Worm (Caenorhabditis elegans): ENCODE results near the gene str-97.

DNA sequence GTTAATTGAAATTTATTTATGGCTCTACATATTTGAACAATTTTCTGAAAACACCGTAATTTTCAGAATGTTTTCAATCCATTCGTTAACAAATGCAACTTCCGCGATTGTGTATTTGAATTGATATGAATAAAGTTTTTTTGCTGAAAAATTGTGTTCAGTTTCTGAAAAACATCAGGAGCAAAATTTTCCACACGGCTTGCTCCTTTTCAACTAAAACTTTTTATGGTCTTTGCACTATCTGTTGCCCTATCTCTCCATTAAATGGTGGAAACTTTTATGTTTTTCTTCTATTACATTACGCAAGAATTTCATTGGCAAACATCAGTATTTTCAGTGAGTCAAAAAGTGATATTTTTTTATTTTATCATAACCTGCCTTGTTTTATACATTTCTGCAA, 6.2 kb downstream of the str-97 start, which contains the start of gene F10A3.4:
- TF ChIP-seq ztf-11 (tag; optimal IDR thresholded peaks at IDR 0.05) (no peak), pha-4 (tag; optimal IDR thresholded peaks at IDR 0.05) (no peak), snpc-4 (tag; optimal IDR thresholded peaks at IDR 0.05) (no peak), daf-12 (tag; optimal IDR thresholded peaks at IDR 0.05) (no peak), ceh-28 (tag; optimal IDR thresholded peaks at IDR 0.05) (no peak), nhr-25 (tag; optimal IDR thresholded peaks at IDR 0.05) (no peak), nhr-11 (tag; optimal IDR thresholded peaks at IDR 0.05) (no peak), elt-1 (tag; optimal IDR thresholded peaks at IDR 0.05) (no peak), skn-1 (tag; optimal IDR thresholded peaks at IDR 0.05) (no peak), mdl-1 (tag; optimal IDR thresholded peaks at IDR 0.05) (no peak), elt-3 (tag; optimal IDR thresholded peaks at IDR 0.05) (no peak), unc-62 (GFP tag; optimal IDR thresholded peaks at IDR 0.05) (no peak), nhr-28 (tag; optimal IDR thresholded peaks at IDR 0.05) (no peak), unc-39 (tag; optimal IDR thresholded peaks at IDR 0.05) (no peak)

All from whole organism, L3 larva.